Worm (Caenorhabditis elegans) whole organism, L2 larva: ENCODE results near the gene chil-13.

Experiments
- aly-2 ChIP-seq: fragments of 150-350 bp; optimal IDR thresholded peaks from 2 replicates; lab custom pipeline; 2014; ENCODE audit warnings: missing biosample characterization, missing genetic modification characterization
- ama-1 ChIP-seq: fragments of 150-350 bp; optimal IDR thresholded peaks from 2 replicates; lab custom pipeline; 2018; ENCODE audit warnings: inconsistent platforms
- blmp-1 ChIP-seq: sonication (generic microtip); optimal IDR thresholded peaks from 2 replicates; lab custom pipeline; 2017; ENCODE audit warnings: missing genetic modification characterization, mild to moderate bottlenecking, missing compliant biosample characterization, antibody characterized with exemption, moderate library complexity; ENCODE audit not compliant: insufficient read depth
- fos-1 ChIP-seq: fragments of 150-350 bp; optimal IDR thresholded peaks from 2 replicates; lab custom pipeline; 2014; ENCODE audit warnings: missing biosample characterization, missing genetic modification characterization
- lin-13 ChIP-seq: fragments of 150-350 bp; optimal IDR thresholded peaks from 2 replicates; lab custom pipeline; 2014; ENCODE audit warnings: missing biosample characterization, missing genetic modification reagents, missing genetic modification characterization
- lsy-2 ChIP-seq, 2 experiments: fragments of 150-350 bp in 1 of 2; sonication (generic microtip) in 1 of 2; optimal IDR thresholded peaks; 2 replicates each; lab custom pipeline; 2014 to 2017; ENCODE audit warnings: missing biosample characterization in 2 of 2, missing genetic modification characterization in 2 of 2
- mdl-1 ChIP-seq, 2 experiments: fragments of 150-350 bp in 1 of 2; sonication (generic microtip) in 1 of 2; optimal IDR thresholded peaks; 2 replicates each; lab custom pipeline; 2017; ENCODE audit warnings: missing biosample characterization in 2 of 2, missing genetic modification characterization in 2 of 2
- nhr-11 ChIP-seq: fragments of 150-350 bp; optimal IDR thresholded peaks from 2 replicates; lab custom pipeline; 2014; ENCODE audit warnings: missing biosample characterization, missing genetic modification characterization
- nhr-237 ChIP-seq: fragments of 150-350 bp; optimal IDR thresholded peaks from 2 replicates; lab custom pipeline; 2014; ENCODE audit warnings: missing biosample characterization, missing genetic modification characterization
- nhr-25 ChIP-seq: fragments of 150-350 bp; sonication (generic microtip); optimal IDR thresholded peaks from 3 replicates; lab custom pipeline; 2014; ENCODE audit warnings: missing biosample characterization, missing genetic modification characterization
- peb-1 ChIP-seq: fragments of 150-350 bp; optimal IDR thresholded peaks from 2 replicates; lab custom pipeline; 2014; ENCODE audit warnings: missing biosample characterization, missing genetic modification characterization
- sma-3 ChIP-seq: sonication (generic microtip); optimal IDR thresholded peaks from 2 replicates; lab custom pipeline; 2016; ENCODE audit warnings: missing genetic modification reagents, missing genetic modification characterization, missing compliant biosample characterization
- snpc-4 ChIP-seq: fragments of 150-350 bp; optimal IDR thresholded peaks from 2 replicates; lab custom pipeline; 2014; ENCODE audit warnings: missing biosample characterization, missing genetic modification characterization
- unc-39 ChIP-seq: fragments of 150-350 bp; optimal IDR thresholded peaks from 2 replicates; lab custom pipeline; 2014; ENCODE audit warnings: missing biosample characterization, missing genetic modification characterization

DNA sequence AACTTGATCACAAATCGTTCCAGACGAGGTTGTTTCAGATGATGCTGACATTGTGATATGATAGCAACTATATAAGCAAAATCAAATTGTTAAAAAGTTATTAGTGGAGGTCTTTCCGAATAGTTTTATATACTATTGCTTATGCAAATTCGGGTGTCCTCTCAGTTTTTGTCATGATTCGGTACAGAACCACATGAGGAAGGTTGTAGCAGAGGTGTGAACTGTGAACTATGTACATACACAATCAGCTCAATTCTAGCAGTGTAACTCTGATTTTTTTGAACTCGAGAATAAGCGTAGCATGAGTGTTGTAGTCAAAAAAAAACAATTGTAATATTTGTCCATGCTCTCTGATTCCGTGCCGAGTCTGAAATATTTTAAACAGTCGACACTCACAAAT is 35.0 kb downstream of the chil-13 start, which contains the start of gene Y51B9A.6:
- TF ChIP-seq peb-1 (tag; lab: Kevin White, UChicago) = no peak
- TF ChIP-seq mdl-1 (tag; optimal IDR thresholded peaks at IDR 0.05; lab: Kevin White, UChicago) = no peak
- TF ChIP-seq nhr-25 (tag; lab: Kevin White, UChicago) = no peak
- TF ChIP-seq unc-39 (tag; lab: Kevin White, UChicago) = no peak
- no peak for TF ChIP-seq ama-1
- TF ChIP-seq snpc-4 (tag; lab: Kevin White, UChicago) = no peak
- TF ChIP-seq fos-1 (tag; lab: Kevin White, UChicago) = no peak
- TF ChIP-seq aly-2 (tag; lab: Kevin White, UChicago) = no peak
- TF ChIP-seq blmp-1 (tag; lab: Kevin White, UChicago) = no peak
- TF ChIP-seq nhr-237 = no peak
- TF ChIP-seq lsy-2 (tag; optimal IDR thresholded peaks at IDR 0.05; lab: Kevin White, UChicago) = no peak
- no peak for TF ChIP-seq sma-3 (GFP tag; lab: Kevin White, UChicago)
- no peak for TF ChIP-seq lin-13
- no peak for TF ChIP-seq nhr-11 (tag; lab: Kevin White, UChicago)
